Fruit fly (Drosophila melanogaster) whole organism, embryonic: ENCODE results near the gene Tyler.

Experiments
- B-H2 ChIP-seq: fragments of 200-800 bp; sonication (Bioruptor generic); optimal IDR thresholded peaks from 2 replicates; lab custom pipeline; 2018; ENCODE audit warnings: missing biosample characterization, mild to moderate bottlenecking, missing genetic modification characterization
- CG10321 ChIP-seq: fragments of 200-800 bp; sonication (Bioruptor generic); IDR thresholded peaks from 2 replicates; pipeline ENCODE4 v1.3.6; 2022; ENCODE audit warnings: missing biosample characterization, missing genetic modification characterization
- CG11093 ChIP-seq: fragments of 200-800 bp; sonication (Bioruptor generic); IDR thresholded peaks from 3 replicates; pipeline ENCODE4 v1.3.6; 2022; ENCODE audit warnings: missing biosample characterization, missing genetic modification characterization
- CG13123 ChIP-seq: fragments of 200-800 bp; sonication (Bioruptor generic); optimal IDR thresholded peaks from 2 replicates; lab custom pipeline; 2016; ENCODE audit warnings: missing biosample characterization, missing genetic modification characterization
- CG14441 ChIP-seq: fragments of 200-800 bp; sonication (Bioruptor generic); IDR thresholded peaks from 2 replicates; pipeline ENCODE4 v1.3.6; 2022; ENCODE audit warnings: missing biosample characterization, missing genetic modification characterization
- CG17802 ChIP-seq: fragments of 200-800 bp; sonication (Bioruptor generic); optimal IDR thresholded peaks from 2 replicates; lab custom pipeline; 2018; ENCODE audit warnings: missing biosample characterization, mild to moderate bottlenecking, missing genetic modification characterization, moderate library complexity
- CG18476 ChIP-seq: fragments of 200-800 bp; sonication (Bioruptor generic); optimal IDR thresholded peaks from 2 replicates; lab custom pipeline; 2016; ENCODE audit warnings: missing biosample characterization, mild to moderate bottlenecking, missing genetic modification characterization
- CG18619 ChIP-seq: fragments of 200-800 bp; sonication (Bioruptor generic); optimal IDR thresholded peaks from 3 replicates; lab custom pipeline; 2017; ENCODE audit warnings: missing biosample characterization, mild to moderate bottlenecking, missing genetic modification characterization
- CG2199 ChIP-seq: fragments of 200-800 bp; sonication (Bioruptor generic); IDR thresholded peaks from 3 replicates; pipeline ENCODE4 v1.3.6; 2022; ENCODE audit warnings: missing biosample characterization, missing genetic modification characterization
- CG2889 ChIP-seq: fragments of 200-800 bp; sonication (Bioruptor generic); IDR thresholded peaks from 3 replicates; pipeline ENCODE4 v1.3.6; 2022; ENCODE audit warnings: missing biosample characterization, missing genetic modification characterization
- CG33557 ChIP-seq: fragments of 200-800 bp; sonication (Bioruptor generic); optimal IDR thresholded peaks from 2 replicates; lab custom pipeline; 2019; ENCODE audit warnings: missing biosample characterization, mild to moderate bottlenecking, missing genetic modification characterization, moderate library complexity
- CG4404 ChIP-seq: fragments of 200-800 bp; sonication (Bioruptor generic); IDR thresholded peaks from 2 replicates; pipeline ENCODE4 v1.3.6; 2022; ENCODE audit warnings: missing biosample characterization, missing genetic modification characterization
- CG4854 ChIP-seq: fragments of 200-800 bp; sonication (Bioruptor generic); optimal IDR thresholded peaks from 2 replicates; lab custom pipeline; 2016; ENCODE audit warnings: missing biosample characterization, missing genetic modification characterization, inconsistent platforms
- CG5180 ChIP-seq: fragments of 200-800 bp; sonication (Bioruptor generic); optimal IDR thresholded peaks from 3 replicates; lab custom pipeline; 2017; ENCODE audit warnings: missing biosample characterization, missing genetic modification characterization, mild to moderate bottlenecking, moderate library complexity, missing genetic modification reagents
- CG7987 ChIP-seq: fragments of 200-800 bp; sonication (Bioruptor generic); optimal IDR thresholded peaks from 2 replicates; lab custom pipeline; 2018; ENCODE audit warnings: missing biosample characterization, mild to moderate bottlenecking, missing genetic modification characterization, moderate library complexity
- CG8924 ChIP-seq: fragments of 200-800 bp; optimal IDR thresholded peaks from 3 replicates; lab custom pipeline; 2019; ENCODE audit warnings: missing biosample characterization, mild to moderate bottlenecking, missing genetic modification characterization, moderate library complexity
- CG9797 ChIP-seq: fragments of 200-800 bp; sonication (Bioruptor generic); optimal IDR thresholded peaks from 3 replicates; lab custom pipeline; 2018; ENCODE audit warnings: missing biosample characterization, mild to moderate bottlenecking, missing genetic modification characterization
- Dll ChIP-seq: fragments of 200-800 bp; sonication (Bioruptor generic); IDR thresholded peaks from 4 replicates; pipeline ENCODE4 v1.3.6; 2022; ENCODE audit warnings: missing biosample characterization, missing genetic modification characterization; ENCODE audit not compliant: partially characterized antibody
- E2f2 ChIP-seq: fragments of 200-800 bp; sonication (Bioruptor generic); IDR thresholded peaks from 2 replicates; pipeline ENCODE4 v1.3.6; 2022; ENCODE audit warnings: missing biosample characterization, missing genetic modification characterization
- Fer2 ChIP-seq: fragments of 200-800 bp; sonication (Bioruptor generic); optimal IDR thresholded peaks from 2 replicates; lab custom pipeline; 2018; ENCODE audit warnings: missing biosample characterization, mild to moderate bottlenecking, missing genetic modification characterization, moderate library complexity
- H15 ChIP-seq: fragments of 200-800 bp; sonication (Bioruptor generic); IDR thresholded peaks from 3 replicates; pipeline ENCODE4 v1.3.6; 2022; ENCODE audit warnings: missing biosample characterization, missing genetic modification characterization
- HLHmδ ChIP-seq: fragments of 200-800 bp; sonication (Bioruptor generic); optimal IDR thresholded peaks from 2 replicates; lab custom pipeline; 2018; ENCODE audit warnings: missing biosample characterization, mild to moderate bottlenecking, missing genetic modification characterization, moderate library complexity
- Hand ChIP-seq: fragments of 200-800 bp; sonication (Bioruptor generic); optimal IDR thresholded peaks from 2 replicates; lab custom pipeline; 2017; ENCODE audit warnings: mild to moderate bottlenecking, missing biosample characterization, missing genetic modification reagents, missing genetic modification characterization
- HmgD ChIP-seq: fragments of 200-800 bp; sonication (Bioruptor generic); optimal IDR thresholded peaks from 3 replicates; lab custom pipeline; 2016; ENCODE audit warnings: missing biosample characterization, missing genetic modification characterization
- Hmr ChIP-seq: fragments of 200-800 bp; sonication (Bioruptor generic); optimal IDR thresholded peaks from 3 replicates; lab custom pipeline; 2017; ENCODE audit warnings: mild to moderate bottlenecking, missing biosample characterization, missing genetic modification reagents, missing genetic modification characterization
- Hr3 ChIP-seq: fragments of 200-800 bp; sonication (Bioruptor generic); optimal IDR thresholded peaks from 3 replicates; lab custom pipeline; 2016; ENCODE audit warnings: missing biosample characterization, missing genetic modification characterization
- MBD-R2 ChIP-seq: fragments of 200-800 bp; sonication (Bioruptor generic); IDR thresholded peaks from 2 replicates; pipeline ENCODE4 v1.3.6; 2022; ENCODE audit warnings: missing biosample characterization, missing genetic modification characterization
- Mes4 ChIP-seq: fragments of 200-800 bp; sonication (Bioruptor generic); optimal IDR thresholded peaks from 2 replicates; lab custom pipeline; 2016; ENCODE audit warnings: missing biosample characterization, missing genetic modification characterization
- Mrtf ChIP-seq: fragments of 200-800 bp; sonication (Bioruptor generic); IDR thresholded peaks from 3 replicates; pipeline ENCODE4 v1.3.6; 2022; ENCODE audit warnings: missing biosample characterization, missing genetic modification characterization
- Myb ChIP-seq: fragments of 200-800 bp; sonication (Bioruptor generic); optimal IDR thresholded peaks from 2 replicates; lab custom pipeline; 2016; ENCODE audit warnings: missing biosample characterization, missing genetic modification characterization
- Pdp1 ChIP-seq, 2 experiments: fragments of 200-800 bp; sonication (Bioruptor generic); optimal IDR thresholded peaks; 3 replicates each; lab custom pipeline; 2016; ENCODE audit warnings: missing biosample characterization in 2 of 2, missing genetic modification characterization in 2 of 2, mild to moderate bottlenecking in 1 of 2, moderate library complexity in 1 of 2
- Poxn ChIP-seq: fragments of 200-800 bp; sonication (Bioruptor generic); IDR thresholded peaks from 2 replicates; pipeline ENCODE4 v1.3.6; 2022; ENCODE audit warnings: missing biosample characterization, missing genetic modification characterization
- Ravus ChIP-seq: fragments of 200-800 bp; sonication (Bioruptor generic); IDR thresholded peaks from 2 replicates; pipeline ENCODE4 v1.3.6; 2022; ENCODE audit warnings: missing biosample characterization, missing genetic modification characterization
- Rx ChIP-seq: fragments of 200-800 bp; sonication (Bioruptor generic); IDR thresholded peaks from 2 replicates; pipeline ENCODE4 v1.3.6; 2022; ENCODE audit warnings: missing biosample characterization, missing genetic modification characterization
- Sox102F ChIP-seq: fragments of 200-800 bp; sonication (Bioruptor generic); optimal IDR thresholded peaks from 2 replicates; lab custom pipeline; 2018; ENCODE audit warnings: missing biosample characterization, mild to moderate bottlenecking, missing genetic modification characterization, moderate library complexity
- Sry-δ ChIP-seq: fragments of 200-800 bp; sonication (Bioruptor generic); optimal IDR thresholded peaks from 2 replicates; lab custom pipeline; 2016; ENCODE audit warnings: missing biosample characterization, missing genetic modification characterization
- Vsx1 ChIP-seq: fragments of 200-800 bp; sonication (Bioruptor generic); optimal IDR thresholded peaks from 2 replicates; lab custom pipeline; 2017; ENCODE audit warnings: missing biosample characterization, mild to moderate bottlenecking, missing genetic modification characterization, missing genetic modification reagents
- Xbp1 ChIP-seq: fragments of 200-800 bp; sonication (Bioruptor generic); optimal IDR thresholded peaks from 3 replicates; lab custom pipeline; 2016; ENCODE audit warnings: missing biosample characterization, mild to moderate bottlenecking, missing genetic modification characterization
- ab ChIP-seq: fragments of 200-800 bp; sonication (Bioruptor generic); optimal IDR thresholded peaks from 2 replicates; lab custom pipeline; 2016; ENCODE audit warnings: missing biosample characterization, missing genetic modification characterization
- amos ChIP-seq: fragments of 200-800 bp; sonication (Bioruptor generic); IDR thresholded peaks from 2 replicates; pipeline ENCODE4 v1.3.6; 2022; ENCODE audit warnings: missing biosample characterization, missing genetic modification characterization; ENCODE audit not compliant: partially characterized antibody
- ato ChIP-seq: fragments of 200-800 bp; sonication (Bioruptor generic); IDR thresholded peaks from 2 replicates; pipeline ENCODE4 v1.3.6; 2022; ENCODE audit warnings: missing biosample characterization, missing genetic modification characterization; ENCODE audit not compliant: partially characterized antibody
- az2 ChIP-seq: fragments of 200-800 bp; sonication (Bioruptor generic); optimal IDR thresholded peaks from 3 replicates; lab custom pipeline; 2016; ENCODE audit warnings: missing biosample characterization, missing genetic modification characterization
- bbx ChIP-seq: fragments of 200-800 bp; sonication (Bioruptor generic); IDR thresholded peaks from 2 replicates; pipeline ENCODE4 v1.3.6; 2022; ENCODE audit warnings: missing biosample characterization, missing genetic modification characterization; ENCODE audit not compliant: partially characterized antibody
- chif ChIP-seq, 2 experiments: fragments of 200-800 bp; sonication (Bioruptor generic); optimal IDR thresholded peaks; 3 replicates each; lab custom pipeline; 2016; ENCODE audit warnings: missing biosample characterization in 2 of 2, missing genetic modification characterization in 2 of 2
- ci ChIP-seq: fragments of 200-800 bp; sonication (Bioruptor generic); IDR thresholded peaks from 3 replicates; pipeline ENCODE4 v1.3.6; 2022; ENCODE audit warnings: missing biosample characterization, missing genetic modification characterization
- dimm ChIP-seq: fragments of 200-800 bp; sonication (Bioruptor generic); IDR thresholded peaks from 2 replicates; pipeline ENCODE4 v1.3.6; 2022; ENCODE audit warnings: missing biosample characterization, missing genetic modification characterization
- pfk ChIP-seq: fragments of 200-800 bp; sonication (Bioruptor generic); optimal IDR thresholded peaks from 2 replicates; lab custom pipeline; 2018; ENCODE audit warnings: missing biosample characterization, mild to moderate bottlenecking, missing genetic modification characterization, moderate library complexity
- pho ChIP-seq: fragments of 200-800 bp; sonication (Bioruptor generic); optimal IDR thresholded peaks from 2 replicates; lab custom pipeline; 2016; ENCODE audit warnings: missing biosample characterization, missing genetic modification characterization
- sqz ChIP-seq: fragments of 200-800 bp; sonication (Bioruptor generic); optimal IDR thresholded peaks from 3 replicates; lab custom pipeline; 2018; ENCODE audit warnings: missing biosample characterization, mild to moderate bottlenecking, missing genetic modification characterization
- tll ChIP-seq, 2 experiments: fragments of 200-800 bp in 1 of 2; fragments of >200 bp in 1 of 2; sonication (Bioruptor generic) in 1 of 2; optimal IDR thresholded peaks; 2 replicates each; lab custom pipeline; 2017 to 2019; ENCODE audit warnings: missing biosample characterization in 2 of 2, missing genetic modification characterization in 2 of 2, mild to moderate bottlenecking in 1 of 2, moderate library complexity in 1 of 2

Tyler gene

dm6 chrX:19618183-19618740 is 6.9 kb downstream of the Tyler start, which contains the start of the genes Pstk and Tim9b (continued):
- no peak for TF ChIP-seq Hmr (GFP tag; lab: Kevin White, UChicago)
- no peak for TF ChIP-seq HmgD (GFP tag; lab: Kevin White, UChicago)
- TF ChIP-seq Pdp1 (GFP tag; optimal IDR thresholded peaks at IDR 0.05; lab: Kevin White, UChicago) = peak in 1 of 2 experiments; percentile 93
- no peak for TF ChIP-seq Mrtf
- TF ChIP-seq dimm (GFP tag; lab: Robert Waterston, UW) = no peak
- TF ChIP-seq pfk (GFP tag; lab: Kevin White, UChicago) = peak; percentile 28
- TF ChIP-seq Hand (GFP tag; lab: Kevin White, UChicago) = no peak
- TF ChIP-seq E2f2 (GFP tag; lab: Robert Waterston, UW) = peak; percentile 84
- TF ChIP-seq CG4404 = no peak
- TF ChIP-seq ato (GFP tag; lab: Robert Waterston, UW) = peak; percentile 21; the same call in 1 of the 2 replicates
- TF ChIP-seq Mes4 (GFP tag; lab: Kevin White, UChicago) = no peak
- no peak for TF ChIP-seq ab (GFP tag; lab: Kevin White, UChicago)
- no peak for TF ChIP-seq CG2889
- no peak for TF ChIP-seq sqz (GFP tag; lab: Kevin White, UChicago)
- peak; percentile 48; the same call in 1 of the 2 replicates for TF ChIP-seq amos (GFP tag; lab: Robert Waterston, UW)
- TF ChIP-seq CG33557 (GFP tag; lab: Kevin White, UChicago) = no peak
- no peak for TF ChIP-seq CG18476 (GFP tag; lab: Kevin White, UChicago)
- no peak for TF ChIP-seq CG13123
- TF ChIP-seq Dll (GFP tag; lab: Robert Waterston, UW) = peak; percentile 49; the same call in 3 of the 4 replicates
- TF ChIP-seq CG11093 (GFP tag; lab: Robert Waterston, UW) = no peak
- no peak for TF ChIP-seq Sox102F
- no peak for TF ChIP-seq chif (GFP tag; optimal IDR thresholded peaks at IDR 0.05; lab: Kevin White, UChicago)
- TF ChIP-seq CG7987 (GFP tag; lab: Kevin White, UChicago) = no peak
- TF ChIP-seq Poxn (GFP tag; lab: Robert Waterston, UW) = no peak
- TF ChIP-seq Xbp1 = no peak
- TF ChIP-seq B-H2 (GFP tag; lab: Kevin White, UChicago) = no peak
- TF ChIP-seq HLHmδ (GFP tag; lab: Kevin White, UChicago) = no peak
- no peak for TF ChIP-seq CG14441
- TF ChIP-seq CG5180 = no peak
- TF ChIP-seq CG9797 (GFP tag; lab: Kevin White, UChicago) = no peak
- TF ChIP-seq H15 (GFP tag; lab: Robert Waterston, UW) = no peak
- no peak for TF ChIP-seq Fer2
- TF ChIP-seq ci (GFP tag; lab: Robert Waterston, UW) = no peak
- no peak for TF ChIP-seq Vsx1 (GFP tag; lab: Kevin White, UChicago)
- no peak for TF ChIP-seq pho (GFP tag; lab: Kevin White, UChicago)
- TF ChIP-seq CG8924 (tag; lab: Kevin White, UChicago) = no peak
- TF ChIP-seq az2 = no peak
- peak; percentile 73 for TF ChIP-seq bbx (GFP tag; lab: Robert Waterston, UW)
- no peak for TF ChIP-seq tll (GFP tag; optimal IDR thresholded peaks at IDR 0.05; lab: Kevin White, UChicago)
- TF ChIP-seq Rx (GFP tag; lab: Robert Waterston, UW) = no peak
- no peak for TF ChIP-seq Ravus (GFP tag; lab: Robert Waterston, UW)
- TF ChIP-seq Myb = no peak
- peak; percentile 54 for TF ChIP-seq MBD-R2 (GFP tag; lab: Robert Waterston, UW)
- no peak for TF ChIP-seq CG17802 (tag; lab: Kevin White, UChicago)
- peak; percentile 21 for TF ChIP-seq Sry-δ
- TF ChIP-seq CG2199 (GFP tag; lab: Robert Waterston, UW) = no peak
- no peak for TF ChIP-seq CG10321 (GFP tag; lab: Robert Waterston, UW)
- no peak for TF ChIP-seq Hr3 (GFP tag; lab: Kevin White, UChicago)
- TF ChIP-seq CG18619 (GFP tag; lab: Kevin White, UChicago) = no peak
- no peak for TF ChIP-seq CG4854 (GFP tag; lab: Kevin White, UChicago)
